Worm (Caenorhabditis elegans) whole organism, young adult: ENCODE results near the gene hcp-3.

Source experiments
- B0019.2 ChIP-seq: fragments of 200-800 bp; sonication (Bioruptor generic); conservative IDR thresholded peaks from 2 replicates; pipeline ENCODE4 v1.3.6; 2022; ENCODE audit warnings: missing genetic modification reagents, missing genetic modification characterization, missing compliant biosample characterization
- B0035.1 ChIP-seq: sonication (generic microtip); optimal IDR thresholded peaks from 2 replicates; lab custom pipeline; 2016; ENCODE audit warnings: missing genetic modification characterization, mild to moderate bottlenecking, missing compliant biosample characterization, missing genotype, missing genetic modification reagents
- C17E4.6 ChIP-seq: fragments of 200-800 bp; sonication (Bioruptor generic); IDR thresholded peaks from 2 replicates; pipeline ENCODE4 v1.3.6; 2022; ENCODE audit warnings: missing genetic modification reagents, missing genetic modification characterization, missing compliant biosample characterization
- F10E7.11 ChIP-seq: sonication (generic microtip); optimal IDR thresholded peaks from 2 replicates; lab custom pipeline; 2017; ENCODE audit warnings: mild to moderate bottlenecking, missing genetic modification characterization, moderate library complexity, missing compliant biosample characterization
- F37B4.10 ChIP-seq: fragments of 200-800 bp; sonication (Bioruptor generic); IDR thresholded peaks from 2 replicates; pipeline ENCODE4 v1.3.6; 2022; ENCODE audit warnings: missing genetic modification characterization, missing compliant biosample characterization
- F55B11.4 ChIP-seq: sonication (generic microtip); optimal IDR thresholded peaks from 2 replicates; lab custom pipeline; 2016; ENCODE audit warnings: missing compliant biosample characterization, missing genetic modification characterization, borderline replicate concordance; ENCODE audit not compliant: insufficient read depth
- K12H6.12 ChIP-seq: fragments of 200-800 bp; sonication (Bioruptor generic); optimal IDR thresholded peaks from 2 replicates; lab custom pipeline; 2018; ENCODE audit warnings: mild to moderate bottlenecking, missing genetic modification characterization, missing compliant biosample characterization
- T07F8.4 ChIP-seq: sonication (generic microtip); optimal IDR thresholded peaks from 2 replicates; lab custom pipeline; 2016; ENCODE audit warnings: mild to moderate bottlenecking, missing genetic modification characterization, moderate library complexity, missing compliant biosample characterization
- Y95B8A.8 ChIP-seq: fragments of 200-800 bp; sonication (Bioruptor generic); IDR thresholded peaks from 2 replicates; pipeline ENCODE4 v1.3.6; 2022; ENCODE audit warnings: missing genetic modification reagents, missing genetic modification characterization, missing compliant biosample characterization
- ZK185.1 ChIP-seq: sonication (generic microtip); optimal IDR thresholded peaks from 2 replicates; lab custom pipeline; 2016; ENCODE audit warnings: mild to moderate bottlenecking, missing genetic modification characterization, missing compliant biosample characterization; ENCODE audit not compliant: poor library complexity, severe bottlenecking
- ama-1 ChIP-seq, 3 experiments: fragments of 150-350 bp in 1 of 3; sonication (generic microtip) in 2 of 3; optimal IDR thresholded peaks; 2 replicates each; lab custom pipeline; 2014 to 2018; ENCODE audit warnings: missing biosample characterization in 2 of 3, missing genetic modification characterization in 2 of 3, missing genetic modification reagents in 2 of 3
- aptf-2 ChIP-seq: fragments of 200-800 bp; sonication (Bioruptor generic); conservative IDR thresholded peaks from 2 replicates; pipeline ENCODE4 v1.3.6; 2022; ENCODE audit warnings: missing genetic modification reagents, missing genetic modification characterization, missing compliant biosample characterization
- aptf-3 ChIP-seq: fragments of 200-800 bp; sonication (Bioruptor generic); IDR thresholded peaks from 2 replicates; pipeline ENCODE4 v1.3.6; 2022; ENCODE audit warnings: missing genetic modification characterization, missing compliant biosample characterization
- attf-5 ChIP-seq: fragments of 200-800 bp; sonication (Bioruptor generic); optimal IDR thresholded peaks from 2 replicates; lab custom pipeline; 2018; ENCODE audit warnings: mild to moderate bottlenecking, missing genetic modification characterization, missing compliant biosample characterization
- bed-1 ChIP-seq: fragments of 200-800 bp; sonication (Bioruptor generic); IDR thresholded peaks from 2 replicates; pipeline ENCODE4 v1.3.6; 2022; ENCODE audit warnings: missing genetic modification reagents, missing genetic modification characterization, missing compliant biosample characterization
- ccch-3 ChIP-seq: fragments of 200-800 bp; sonication (Bioruptor generic); optimal IDR thresholded peaks from 2 replicates; lab custom pipeline; 2018; ENCODE audit warnings: mild to moderate bottlenecking, missing genetic modification characterization, missing compliant biosample characterization
- cebp-2 ChIP-seq: fragments of 200-800 bp; sonication (Bioruptor generic); IDR thresholded peaks from 2 replicates; pipeline ENCODE4 v1.3.6; 2022; ENCODE audit warnings: missing genetic modification characterization, missing compliant biosample characterization
- dpff-1 ChIP-seq: sonication (generic microtip); optimal IDR thresholded peaks from 2 replicates; lab custom pipeline; 2017; ENCODE audit warnings: mild to moderate bottlenecking, missing genetic modification characterization, missing compliant biosample characterization
- egl-44 ChIP-seq: fragments of 200-800 bp; sonication (Bioruptor generic); IDR thresholded peaks from 2 replicates; pipeline ENCODE4 v1.3.6; 2022; ENCODE audit warnings: missing genetic modification reagents, missing genetic modification characterization, missing compliant biosample characterization
- fkh-3 ChIP-seq: sonication (generic microtip); optimal IDR thresholded peaks from 2 replicates; lab custom pipeline; 2016; ENCODE audit warnings: mild to moderate bottlenecking, missing genetic modification characterization, missing compliant biosample characterization
- hlh-26 ChIP-seq: fragments of 200-800 bp; sonication (Bioruptor generic); conservative IDR thresholded peaks from 2 replicates; pipeline ENCODE4 v1.3.6; 2022; ENCODE audit warnings: missing genetic modification reagents, missing genetic modification characterization, missing compliant biosample characterization
- lag-1 ChIP-seq: fragments of 200-800 bp; sonication (Bioruptor generic); IDR thresholded peaks from 2 replicates; pipeline ENCODE4 v1.3.6; 2022; ENCODE audit warnings: missing genetic modification reagents, missing genetic modification characterization, missing compliant biosample characterization
- let-526 ChIP-seq: fragments of 200-800 bp; sonication (Bioruptor generic); IDR thresholded peaks from 2 replicates; pipeline ENCODE4 v1.3.6; 2022; ENCODE audit warnings: missing genetic modification reagents, missing genetic modification characterization, missing compliant biosample characterization
- lsl-1 ChIP-seq: fragments of 200-800 bp; sonication (Bioruptor generic); optimal IDR thresholded peaks from 2 replicates; lab custom pipeline; 2018; ENCODE audit warnings: mild to moderate bottlenecking, missing genetic modification characterization, moderate library complexity, missing compliant biosample characterization
- madf-3 ChIP-seq: fragments of 200-800 bp; sonication (Bioruptor generic); IDR thresholded peaks from 2 replicates; pipeline ENCODE4 v1.3.6; 2022; ENCODE audit warnings: missing genetic modification reagents, missing genetic modification characterization, missing compliant biosample characterization
- mcd-1 ChIP-seq: fragments of 200-800 bp; sonication (Bioruptor generic); IDR thresholded peaks from 2 replicates; pipeline ENCODE4 v1.3.6; 2022; ENCODE audit warnings: missing genetic modification reagents, missing genetic modification characterization, missing compliant biosample characterization
- mel-28 ChIP-seq: sonication (generic microtip); optimal IDR thresholded peaks from 2 replicates; lab custom pipeline; 2016; ENCODE audit warnings: borderline replicate concordance, mild to moderate bottlenecking, missing genetic modification characterization, missing compliant biosample characterization
- mes-4 ChIP-seq: sonication (generic microtip); optimal IDR thresholded peaks from 2 replicates; lab custom pipeline; 2016; ENCODE audit warnings: missing genotype, missing genetic modification characterization, missing compliant biosample characterization
- nfya-1 ChIP-seq: sonication (generic microtip); optimal IDR thresholded peaks from 2 replicates; lab custom pipeline; 2017; ENCODE audit warnings: antibody characterized with exemption, missing compliant biosample characterization, missing genetic modification characterization, borderline replicate concordance; ENCODE audit not compliant: insufficient read depth
- nfyb-1 ChIP-seq: fragments of 200-800 bp; sonication (Bioruptor generic); IDR thresholded peaks from 2 replicates; pipeline ENCODE4 v1.3.6; 2022; ENCODE audit warnings: missing genetic modification reagents, missing genetic modification characterization, missing compliant biosample characterization
- nhr-120 ChIP-seq: fragments of 200-800 bp; sonication (Bioruptor generic); IDR thresholded peaks from 2 replicates; pipeline ENCODE4 v1.3.6; 2022; ENCODE audit warnings: missing genetic modification characterization, missing compliant biosample characterization
- nhr-179 ChIP-seq: sonication (generic microtip); optimal IDR thresholded peaks from 2 replicates; lab custom pipeline; 2016; ENCODE audit warnings: mild to moderate bottlenecking, missing genetic modification characterization, missing compliant biosample characterization
- nhr-80 ChIP-seq: sonication (generic microtip); optimal IDR thresholded peaks from 2 replicates; lab custom pipeline; 2016; ENCODE audit warnings: missing genetic modification characterization, missing compliant biosample characterization
- nhr-90 ChIP-seq: sonication (generic microtip); optimal IDR thresholded peaks from 2 replicates; lab custom pipeline; 2016; ENCODE audit warnings: missing genotype, mild to moderate bottlenecking, missing genetic modification characterization, missing compliant biosample characterization
- pbrm-1 ChIP-seq: fragments of 200-800 bp; sonication (Bioruptor generic); IDR thresholded peaks from 2 replicates; pipeline ENCODE4 v1.3.6; 2022; ENCODE audit warnings: missing genetic modification reagents, missing genetic modification characterization, missing compliant biosample characterization
- pha-4 ChIP-seq: fragments of 150-350 bp; sonication (generic microtip); optimal IDR thresholded peaks from 2 replicates; lab custom pipeline; 2014; ENCODE audit warnings: missing biosample characterization, missing genetic modification reagents, missing genetic modification characterization
- repo-1 ChIP-seq: sonication (generic microtip); optimal IDR thresholded peaks from 2 replicates; lab custom pipeline; 2017; ENCODE audit warnings: mild to moderate bottlenecking, missing genetic modification characterization, missing compliant biosample characterization
- sdz-38 ChIP-seq: sonication (generic microtip); optimal IDR thresholded peaks from 2 replicates; lab custom pipeline; 2016; ENCODE audit warnings: missing genotype, missing genetic modification characterization, missing compliant biosample characterization
- tlf-1 ChIP-seq: fragments of 200-800 bp; sonication (Bioruptor generic); optimal IDR thresholded peaks from 2 replicates; lab custom pipeline; 2018; ENCODE audit warnings: mild to moderate bottlenecking, missing genetic modification characterization, missing compliant biosample characterization

The hcp-3 gene

ce11 chrIII:9663943-9664342, 47.7 kb upstream of the hcp-3 start (continued):
- no peak for TF ChIP-seq repo-1
- no peak for TF ChIP-seq nhr-90 (tag; lab: Kevin White, UChicago)
- TF ChIP-seq ZK185.1, result no peak
- TF ChIP-seq F10E7.11 (tag; lab: Kevin White, UChicago), result no peak
- TF ChIP-seq nfya-1, result no peak

- no peak for TF ChIP-seq T07F8.4 (tag; lab: Kevin White, UChicago)
- TF ChIP-seq dpff-1 (tag; lab: Kevin White, UChicago), result no peak
- no peak for TF ChIP-seq pbrm-1 (GFP tag; lab: Robert Waterston, UW)
- peak; percentile 22 for TF ChIP-seq K12H6.12 (tag; lab: Kevin White, UChicago)
- TF ChIP-seq nhr-120 (GFP tag; lab: Robert Waterston, UW), result no peak
- TF ChIP-seq ccch-3 (GFP tag; lab: Kevin White, UChicago), result no peak
These were observed 46.1 kb upstream of the hcp-3 start for ce11 chrIII:9662266-9662959.

- TF ChIP-seq hlh-26 (GFP tag; lab: Robert Waterston, UW), result no peak
- no peak for TF ChIP-seq nhr-179 (tag; lab: Kevin White, UChicago)
- no peak for TF ChIP-seq C17E4.6 (GFP tag; lab: Robert Waterston, UW)
- TF ChIP-seq mel-28 (tag; lab: Kevin White, UChicago), result no peak
- no peak for TF ChIP-seq nfyb-1 (GFP tag; lab: Robert Waterston, UW)
- TF ChIP-seq fkh-3, result no peak
- no peak for TF ChIP-seq aptf-2 (GFP tag; lab: Robert Waterston, UW)
- no peak for TF ChIP-seq ama-1 (optimal IDR thresholded peaks at IDR 0.05; lab: Kevin White, UChicago)
- TF ChIP-seq ama-1 (GFP tag; optimal IDR thresholded peaks at IDR 0.05; lab: Kevin White, UChicago), result no peak
- TF ChIP-seq T07F8.4 (tag; lab: Kevin White, UChicago), result no peak
- TF ChIP-seq B0035.1 (tag; lab: Kevin White, UChicago), result no peak
- TF ChIP-seq attf-5, result no peak
- TF ChIP-seq ZK185.1, result no peak
- TF ChIP-seq F55B11.4 (tag; lab: Kevin White, UChicago), result no peak
- no peak for TF ChIP-seq let-526 (GFP tag; lab: Robert Waterston, UW)
- no peak for TF ChIP-seq aptf-3 (GFP tag; lab: Robert Waterston, UW)
These were observed 44.8 kb upstream of the hcp-3 start for ce11 chrIII:9661119-9661518.

ce11 chrIII:9658569-9658968, 42.3 kb upstream of the hcp-3 start:
- TF ChIP-seq nfyb-1 (GFP tag; lab: Robert Waterston, UW) (no peak), tlf-1 (GFP tag; lab: Kevin White, UChicago) (no peak), bed-1 (no peak), F37B4.10 (GFP tag; lab: Robert Waterston, UW) (no peak), egl-44 (GFP tag; lab: Robert Waterston, UW) (no peak), lsl-1 (GFP tag; lab: Kevin White, UChicago) (no peak), mes-4 (tag; lab: Kevin White, UChicago) (no peak), pha-4 (tag; lab: Kevin White, UChicago) (no peak), nhr-80 (tag; lab: Kevin White, UChicago) (no peak), Y95B8A.8 (GFP tag; lab: Robert Waterston, UW) (no peak), B0019.2 (GFP tag; lab: Robert Waterston, UW) (no peak), F10E7.11 (tag; lab: Kevin White, UChicago) (no peak), sdz-38 (tag; lab: Kevin White, UChicago) (no peak), lag-1 (no peak), mcd-1 (GFP tag; lab: Robert Waterston, UW) (no peak), madf-3 (GFP tag; lab: Robert Waterston, UW) (no peak), cebp-2 (no peak)
